Fruit fly (Drosophila melanogaster) whole organism: Measurements from ENCODE around the gene CG42374.

ENCODE experiments used
- CG8478 ChIP-seq: fragments of >200 bp; optimal IDR thresholded peaks from 2 replicates; lab custom pipeline; 2018; ENCODE audit warnings: inconsistent platforms
- Dll ChIP-seq: fragments of >200 bp; optimal IDR thresholded peaks from 2 replicates; lab custom pipeline; 2017
- EcR ChIP-seq, 2 experiments: fragments of >200 bp; optimal IDR thresholded peaks; 2 replicates each; lab custom pipeline; 2017; ENCODE audit warnings: missing biosample characterization in 2 of 2, missing genetic modification characterization in 2 of 2, missing genetic modification reagents in 2 of 2
- pan ChIP-seq: fragments of >200 bp; optimal IDR thresholded peaks from 2 replicates; lab custom pipeline; 2017
- psq ChIP-seq: fragments of >200 bp; optimal IDR thresholded peaks from 2 replicates; lab custom pipeline; 2017
- usp ChIP-seq: fragments of >200 bp; optimal IDR thresholded peaks from 2 replicates; lab custom pipeline; 2017; ENCODE audit warnings: missing biosample characterization, missing genetic modification characterization, mixed read lengths

CG42374 gene

dm6 chr3L:19265761-19266160 is 2.2 kb downstream of the CG42374 start, which contains the start of gene CG45081:
Gene CG45081 (plus strand): TSS chr3L:19266061.
- no peak for TF ChIP-seq psq
- no peak for TF ChIP-seq usp
- no peak for TF ChIP-seq EcR (GFP tag; optimal IDR thresholded peaks at IDR 0.05; lab: Kevin White, UChicago)
- no peak for TF ChIP-seq Dll (lab: Kevin White, UChicago)
- TF ChIP-seq pan (lab: Kevin White, UChicago), result no peak

dm6 chr3L:19268720-19269401 is 5.3 kb downstream of the CG42374 start, which contains the start of the genes Aldh7A1 and CG14085:
Gene Aldh7A1 (minus strand): TSS chr3L:19268913.
Gene CG14085 (plus strand): TSS chr3L:19269351.
- TF ChIP-seq Dll (lab: Kevin White, UChicago) (no peak), EcR (GFP tag; optimal IDR thresholded peaks at IDR 0.05; lab: Kevin White, UChicago) (no peak), usp (no peak)

dm6 chr3L:19270542-19270941 is 7.0 kb downstream of the CG42374 start, which contains the start of gene CG14088:
Gene CG14088 (minus strand): TSS chr3L:19270642.
- TF ChIP-seq Dll (lab: Kevin White, UChicago) (no peak), pan (lab: Kevin White, UChicago) (no peak)

- no peak for TF ChIP-seq EcR (GFP tag; optimal IDR thresholded peaks at IDR 0.05; lab: Kevin White, UChicago)
- no peak for TF ChIP-seq psq
- no peak for TF ChIP-seq pan (lab: Kevin White, UChicago)
- TF ChIP-seq Dll (lab: Kevin White, UChicago), result no peak
- TF ChIP-seq usp, result no peak
- no peak for TF ChIP-seq CG8478 (lab: Kevin White, UChicago)
Measured at dm6 chr3L:19275491-19275890, 11.9 kb downstream of the CG42374 start, which contains the start of gene CG14086. Gene CG14086 (plus strand): TSS chr3L:19275791.

dm6 chr3L:19280283-19280682 is 16.7 kb downstream of the CG42374 start:
- TF ChIP-seq usp (no peak), EcR (GFP tag; optimal IDR thresholded peaks at IDR 0.05; lab: Kevin White, UChicago) (no peak), Dll (lab: Kevin White, UChicago) (no peak), psq (no peak), pan (lab: Kevin White, UChicago) (no peak), CG8478 (lab: Kevin White, UChicago) (no peak)

- no peak for TF ChIP-seq Dll (lab: Kevin White, UChicago)
- no peak for TF ChIP-seq psq
- TF ChIP-seq EcR (GFP tag; optimal IDR thresholded peaks at IDR 0.05; lab: Kevin White, UChicago), result no peak
- no peak for TF ChIP-seq pan (lab: Kevin White, UChicago)
- no peak for TF ChIP-seq CG8478 (lab: Kevin White, UChicago)
- no peak for TF ChIP-seq usp
Measured at dm6 chr3L:19280700-19281099, 17.1 kb downstream of the CG42374 start, which contains the start of gene CG14089. Gene CG14089 (minus strand): TSS chr3L:19280800.

- TF ChIP-seq EcR (GFP tag; optimal IDR thresholded peaks at IDR 0.05; lab: Kevin White, UChicago), result no peak
- no peak for TF ChIP-seq CG8478 (lab: Kevin White, UChicago)
- TF ChIP-seq usp, result no peak
- TF ChIP-seq Dll (lab: Kevin White, UChicago), result no peak
- no peak for TF ChIP-seq pan (lab: Kevin White, UChicago)
- TF ChIP-seq psq, result no peak
Measured at dm6 chr3L:19288395-19288969, 24.9 kb downstream of the CG42374 start.

- TF ChIP-seq pan (lab: Kevin White, UChicago) (no peak), psq (no peak), usp (no peak), Dll (lab: Kevin White, UChicago) (no peak), EcR (GFP tag; optimal IDR thresholded peaks at IDR 0.05; lab: Kevin White, UChicago) (no peak), CG8478 (lab: Kevin White, UChicago) (no peak)
Measured at dm6 chr3L:19289411-19289810, 25.8 kb downstream of the CG42374 start.

dm6 chr3L:19291465-19292413 is 28.2 kb downstream of the CG42374 start:
- TF ChIP-seq psq, result no peak
- no peak for TF ChIP-seq Dll (lab: Kevin White, UChicago)
- no peak for TF ChIP-seq EcR (GFP tag; optimal IDR thresholded peaks at IDR 0.05; lab: Kevin White, UChicago)
- no peak for TF ChIP-seq usp
- TF ChIP-seq CG8478 (lab: Kevin White, UChicago), result no peak
- TF ChIP-seq pan (lab: Kevin White, UChicago), result no peak

- TF ChIP-seq usp, result no peak
- TF ChIP-seq Dll (lab: Kevin White, UChicago), result peak; percentile 64
Measured at dm6 chr3L:19292440-19293175, 29.0 kb downstream of the CG42374 start, which contains the start of gene Gbs-76A. Gene Gbs-76A (minus strand): TSS chr3L:19292766.

- no peak for TF ChIP-seq CG8478 (lab: Kevin White, UChicago)
- peak in 1 of 2 experiments; percentile 18 for TF ChIP-seq EcR (GFP tag; optimal IDR thresholded peaks at IDR 0.05; lab: Kevin White, UChicago)
Measured at dm6 chr3L:19293178-19293741, 29.7 kb downstream of the CG42374 start.
